Fruit fly (Drosophila melanogaster) whole organism, embryonic: ENCODE results near the gene CG42541.

Experiments used
- CG12219 ChIP-seq: fragments of 200-800 bp; sonication (Bioruptor generic); optimal IDR thresholded peaks from 3 replicates; lab custom pipeline; 2018; ENCODE audit warnings: missing biosample characterization, mild to moderate bottlenecking, missing genetic modification characterization
- CG13287 ChIP-seq: fragments of 200-800 bp; sonication (Bioruptor generic); IDR thresholded peaks from 2 replicates; pipeline ENCODE4 v1.3.6; 2022; ENCODE audit warnings: missing biosample characterization, missing genetic modification characterization; ENCODE audit not compliant: partially characterized antibody
- CG14050 ChIP-seq: fragments of 200-800 bp; sonication (Bioruptor generic); IDR thresholded peaks from 3 replicates; pipeline ENCODE4 v1.3.6; 2022; ENCODE audit warnings: missing biosample characterization, missing genetic modification characterization
- CG6683 ChIP-seq: fragments of 200-800 bp; sonication (Bioruptor generic); optimal IDR thresholded peaks from 2 replicates; lab custom pipeline; 2017; ENCODE audit warnings: missing biosample characterization, mild to moderate bottlenecking, missing genetic modification characterization, missing genetic modification reagents
- CG8359 ChIP-seq: fragments of 200-800 bp; sonication (Bioruptor generic); optimal IDR thresholded peaks from 2 replicates; lab custom pipeline; 2017; ENCODE audit warnings: missing biosample characterization, mild to moderate bottlenecking, missing genetic modification characterization, borderline replicate concordance
- Dfd ChIP-seq, 2 experiments: fragments of >200 bp; optimal IDR thresholded peaks; 2 replicates each; lab custom pipeline; 2017; ENCODE audit warnings: missing biosample characterization in 2 of 2, missing genetic modification characterization in 2 of 2
- disco-r ChIP-seq: fragments of 200-800 bp; sonication (Bioruptor generic); optimal IDR thresholded peaks from 2 replicates; lab custom pipeline; 2016; ENCODE audit warnings: missing biosample characterization, missing genetic modification characterization
- emc ChIP-seq: fragments of 200-800 bp; sonication (Bioruptor generic); optimal IDR thresholded peaks from 2 replicates; lab custom pipeline; 2016; ENCODE audit warnings: missing biosample characterization, missing genetic modification characterization
- gt ChIP-seq: fragments of 200-800 bp; sonication (Bioruptor generic); IDR thresholded peaks from 2 replicates; pipeline ENCODE4 v1.3.6; 2022; ENCODE audit warnings: missing biosample characterization, missing genetic modification characterization

DNA sequence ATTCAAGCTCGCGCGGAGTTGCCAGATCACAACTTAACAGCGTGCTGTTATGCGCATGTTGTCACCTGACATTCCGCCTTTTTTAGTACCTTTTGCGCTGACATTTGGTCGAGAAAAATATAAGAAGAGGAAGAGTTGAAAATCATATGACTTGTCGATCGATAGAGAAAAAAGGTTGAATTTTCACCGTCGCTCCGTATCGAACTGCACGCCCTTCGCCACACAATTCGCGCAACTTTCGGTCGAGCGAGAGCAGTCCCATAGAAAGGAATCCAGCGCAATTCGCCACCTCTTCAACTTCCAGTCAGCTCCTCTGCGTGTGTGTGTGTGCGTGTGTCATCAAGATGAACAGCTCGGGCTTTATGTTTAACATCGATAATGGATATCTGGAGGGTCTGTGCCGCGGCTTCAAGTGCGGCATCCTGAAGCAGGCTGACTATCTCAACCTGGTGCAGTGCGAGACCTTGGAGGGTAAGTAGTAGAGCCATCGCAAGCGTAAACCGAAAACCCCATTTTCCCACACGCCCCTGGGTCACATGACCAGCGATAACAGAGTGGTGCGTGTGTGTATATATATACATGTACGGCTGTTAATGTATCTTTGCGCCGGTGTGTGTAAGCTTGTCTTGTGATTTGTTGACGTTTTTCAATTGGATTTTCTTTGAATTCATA is 49.6 kb downstream of the CG42541 start, which contains the start of gene VhaAC39-1:
- TF ChIP-seq disco-r (GFP tag; lab: Kevin White, UChicago) (no peak), CG8359 (no peak), gt (GFP tag; lab: Robert Waterston, UW) (no peak), CG14050 (GFP tag; lab: Robert Waterston, UW) (no peak), CG6683 (GFP tag; lab: Kevin White, UChicago) (no peak), emc (no peak), Dfd (GFP tag; optimal IDR thresholded peaks at IDR 0.05; lab: Kevin White, UChicago) (no peak), CG13287 (peak; percentile 23; the same call in 1 of the 2 replicates), CG12219 (no peak)
